Worm (Caenorhabditis elegans) whole organism, L2 larva: ENCODE data around the gene dnj-18.
"Not testable (repeated sequence)": the region's sequence is repeated elsewhere in the genome, so short reads cannot be mapped to it uniquely, and the experiment has no call there.

Experiments used
- C34F6.9 ChIP-seq: fragments of 150-350 bp; optimal IDR thresholded peaks from 2 replicates; lab custom pipeline; 2014; ENCODE audit warnings: missing biosample characterization, missing genetic modification characterization
- F13H6.1 ChIP-seq: sonication (generic microtip); optimal IDR thresholded peaks from 2 replicates; lab custom pipeline; 2016; ENCODE audit warnings: missing genetic modification characterization, missing compliant biosample characterization
- R02D3.7 ChIP-seq: fragments of 150-350 bp; optimal IDR thresholded peaks from 2 replicates; lab custom pipeline; 2014; ENCODE audit warnings: missing biosample characterization, missing genetic modification characterization
- Y55F3AM.14 ChIP-seq: fragments of 200-800 bp; sonication (Bioruptor generic); optimal IDR thresholded peaks from 2 replicates; lab custom pipeline; 2018; ENCODE audit warnings: mild to moderate bottlenecking, missing genetic modification characterization, missing compliant biosample characterization
- ZK546.5 ChIP-seq: sonication (generic microtip); optimal IDR thresholded peaks from 2 replicates; lab custom pipeline; 2017; ENCODE audit warnings: missing biosample characterization, missing genetic modification characterization
- aly-2 ChIP-seq: fragments of 150-350 bp; optimal IDR thresholded peaks from 2 replicates; lab custom pipeline; 2014; ENCODE audit warnings: missing biosample characterization, missing genetic modification characterization
- ama-1 ChIP-seq: fragments of 150-350 bp; optimal IDR thresholded peaks from 2 replicates; lab custom pipeline; 2018; ENCODE audit warnings: inconsistent platforms
- blmp-1 ChIP-seq: sonication (generic microtip); optimal IDR thresholded peaks from 2 replicates; lab custom pipeline; 2017; ENCODE audit warnings: missing genetic modification characterization, mild to moderate bottlenecking, missing compliant biosample characterization, antibody characterized with exemption, moderate library complexity; ENCODE audit not compliant: insufficient read depth
- ceh-16 ChIP-seq: fragments of 150-350 bp; optimal IDR thresholded peaks from 2 replicates; lab custom pipeline; 2014; ENCODE audit warnings: missing biosample characterization, missing genetic modification characterization
- ceh-82 ChIP-seq: fragments of 150-350 bp; optimal IDR thresholded peaks from 2 replicates; lab custom pipeline; 2014; ENCODE audit warnings: missing biosample characterization, missing genetic modification characterization
- crh-2 ChIP-seq: sonication (generic microtip); optimal IDR thresholded peaks from 2 replicates; lab custom pipeline; 2017; ENCODE audit warnings: missing biosample characterization, missing genetic modification characterization
- dmd-4 ChIP-seq: sonication (generic microtip); optimal IDR thresholded peaks from 2 replicates; lab custom pipeline; 2017; ENCODE audit warnings: missing biosample characterization, missing genetic modification characterization
- elt-1 ChIP-seq: fragments of 150-350 bp; optimal IDR thresholded peaks from 2 replicates; lab custom pipeline; 2014; ENCODE audit warnings: missing biosample characterization, missing genetic modification characterization
- elt-3 ChIP-seq: sonication (generic microtip); optimal IDR thresholded peaks from 2 replicates; lab custom pipeline; 2017; ENCODE audit warnings: missing biosample characterization, missing genetic modification characterization
- fos-1 ChIP-seq: fragments of 150-350 bp; optimal IDR thresholded peaks from 2 replicates; lab custom pipeline; 2014; ENCODE audit warnings: missing biosample characterization, missing genetic modification characterization
- lin-11 ChIP-seq: fragments of 150-350 bp; sonication (generic microtip); optimal IDR thresholded peaks from 2 replicates; lab custom pipeline; 2014; ENCODE audit warnings: missing biosample characterization, missing genetic modification characterization, inconsistent platforms, mixed read lengths
- lin-13 ChIP-seq: fragments of 150-350 bp; optimal IDR thresholded peaks from 2 replicates; lab custom pipeline; 2014; ENCODE audit warnings: missing biosample characterization, missing genetic modification reagents, missing genetic modification characterization
- lin-39 ChIP-seq: fragments of 150-350 bp; optimal IDR thresholded peaks from 2 replicates; lab custom pipeline; 2014; ENCODE audit warnings: missing biosample characterization, missing genetic modification reagents, missing genetic modification characterization
- lsy-2 ChIP-seq, 2 experiments: fragments of 150-350 bp in 1 of 2; sonication (generic microtip) in 1 of 2; optimal IDR thresholded peaks; 2 replicates each; lab custom pipeline; 2014 to 2017; ENCODE audit warnings: missing biosample characterization in 2 of 2, missing genetic modification characterization in 2 of 2
- mab-5 ChIP-seq: fragments of 150-350 bp; optimal IDR thresholded peaks from 2 replicates; lab custom pipeline; 2014; ENCODE audit warnings: missing biosample characterization, missing genetic modification characterization
- mdl-1 ChIP-seq, 2 experiments: fragments of 150-350 bp in 1 of 2; sonication (generic microtip) in 1 of 2; optimal IDR thresholded peaks; 2 replicates each; lab custom pipeline; 2017; ENCODE audit warnings: missing biosample characterization in 2 of 2, missing genetic modification characterization in 2 of 2
- nhr-10 ChIP-seq: sonication (generic microtip); optimal IDR thresholded peaks from 2 replicates; lab custom pipeline; 2017; ENCODE audit warnings: missing biosample characterization, missing genetic modification characterization
- nhr-11 ChIP-seq: fragments of 150-350 bp; optimal IDR thresholded peaks from 2 replicates; lab custom pipeline; 2014; ENCODE audit warnings: missing biosample characterization, missing genetic modification characterization
- nhr-12 ChIP-seq: fragments of 150-350 bp; optimal IDR thresholded peaks from 2 replicates; lab custom pipeline; 2014; ENCODE audit warnings: missing biosample characterization, missing genetic modification characterization
- nhr-129 ChIP-seq: fragments of 150-350 bp; optimal IDR thresholded peaks from 2 replicates; lab custom pipeline; 2014; ENCODE audit warnings: missing biosample characterization, missing genetic modification characterization
- nhr-21 ChIP-seq: fragments of 150-350 bp; optimal IDR thresholded peaks from 2 replicates; lab custom pipeline; 2014; ENCODE audit warnings: missing biosample characterization, missing genetic modification characterization
- nhr-23 ChIP-seq: fragments of 150-350 bp; optimal IDR thresholded peaks from 2 replicates; lab custom pipeline; 2014; ENCODE audit warnings: missing biosample characterization, missing genetic modification reagents, missing genetic modification characterization
- nhr-6 ChIP-seq: fragments of 150-350 bp; optimal IDR thresholded peaks from 2 replicates; lab custom pipeline; 2014; ENCODE audit warnings: missing biosample characterization, missing genetic modification characterization
- nhr-77 ChIP-seq: fragments of 150-350 bp; optimal IDR thresholded peaks from 2 replicates; lab custom pipeline; 2014; ENCODE audit warnings: missing biosample characterization, missing genetic modification characterization
- peb-1 ChIP-seq: fragments of 150-350 bp; optimal IDR thresholded peaks from 2 replicates; lab custom pipeline; 2014; ENCODE audit warnings: missing biosample characterization, missing genetic modification characterization
- skn-1 ChIP-seq: sonication (generic microtip); optimal IDR thresholded peaks from 2 replicates; lab custom pipeline; 2017; ENCODE audit warnings: missing biosample characterization, missing genetic modification characterization
- sma-3 ChIP-seq: sonication (generic microtip); optimal IDR thresholded peaks from 2 replicates; lab custom pipeline; 2016; ENCODE audit warnings: missing genetic modification reagents, missing genetic modification characterization, missing compliant biosample characterization
- sma-9 ChIP-seq, 2 experiments: fragments of 150-350 bp in 1 of 2; sonication (generic microtip) in 1 of 2; optimal IDR thresholded peaks; 2 replicates each; lab custom pipeline; 2014 to 2016; ENCODE audit warnings: missing genetic modification characterization in 2 of 2, mild to moderate bottlenecking in 1 of 2, missing biosample characterization in 1 of 2, missing compliant biosample characterization in 1 of 2, missing genetic modification reagents in 1 of 2, moderate library complexity in 1 of 2
- snpc-4 ChIP-seq: fragments of 150-350 bp; optimal IDR thresholded peaks from 2 replicates; lab custom pipeline; 2014; ENCODE audit warnings: missing biosample characterization, missing genetic modification characterization
- unc-39 ChIP-seq: fragments of 150-350 bp; optimal IDR thresholded peaks from 2 replicates; lab custom pipeline; 2014; ENCODE audit warnings: missing biosample characterization, missing genetic modification characterization
- unc-55 ChIP-seq: fragments of 150-350 bp; sonication (generic microtip); optimal IDR thresholded peaks from 3 replicates; lab custom pipeline; 2014; ENCODE audit warnings: missing biosample characterization, missing genetic modification reagents, missing genetic modification characterization
- unc-62 ChIP-seq: fragments of 150-350 bp; optimal IDR thresholded peaks from 2 replicates; lab custom pipeline; 2014; ENCODE audit warnings: missing biosample characterization, missing genetic modification reagents, missing genetic modification characterization
- zag-1 ChIP-seq: fragments of 150-350 bp; optimal IDR thresholded peaks from 2 replicates; lab custom pipeline; 2014; ENCODE audit warnings: missing biosample characterization, missing genetic modification characterization
- ztf-1 ChIP-seq: fragments of 200-800 bp; sonication (Bioruptor generic); conservative IDR thresholded peaks from 2 replicates; pipeline ENCODE4 v1.3.6; 2022; ENCODE audit warnings: missing genetic modification characterization, missing compliant biosample characterization
- ztf-11 ChIP-seq: sonication (generic microtip); optimal IDR thresholded peaks from 2 replicates; lab custom pipeline; 2017; ENCODE audit warnings: missing biosample characterization, missing genetic modification characterization
- ztf-4 ChIP-seq: fragments of 150-350 bp; optimal IDR thresholded peaks from 2 replicates; lab custom pipeline; 2014; ENCODE audit warnings: missing biosample characterization, missing genetic modification characterization

The dnj-18 gene

ce11 chrIII:4740820-4741219 lies 42.9 kb downstream of the dnj-18 start:
- TF ChIP-seq ZK546.5 (tag; lab: Kevin White, UChicago) (no peak), F13H6.1 (no peak), lin-13 (GFP tag; lab: Kevin White, UChicago) (no peak), lsy-2 (tag; optimal IDR thresholded peaks at IDR 0.05; lab: Kevin White, UChicago) (peak in 1 of 2 experiments; percentile 28), nhr-129 (tag; lab: Kevin White, UChicago) (peak; percentile 27), nhr-23 (no peak), ztf-4 (tag; lab: Kevin White, UChicago) (no peak), aly-2 (tag; lab: Kevin White, UChicago) (no peak), zag-1 (tag; lab: Kevin White, UChicago) (no peak), unc-39 (tag; lab: Kevin White, UChicago) (no peak), nhr-12 (tag; lab: Kevin White, UChicago) (no peak), ama-1 (lab: Kevin White, UChicago) (no peak), fos-1 (tag; lab: Kevin White, UChicago) (peak; percentile 78), peb-1 (tag; lab: Kevin White, UChicago) (no peak), crh-2 (peak; percentile 29), nhr-21 (tag; lab: Kevin White, UChicago) (no peak), unc-62 (GFP tag; lab: Kevin White, UChicago) (no peak), nhr-77 (tag; lab: Kevin White, UChicago) (no peak), C34F6.9 (tag; lab: Kevin White, UChicago) (no peak), elt-3 (no peak), lin-39 (tag; lab: Kevin White, UChicago) (no peak)
- TF ChIP-seq, all 48 proteins: peak for 4

- TF ChIP-seq nhr-23; dmd-4 (tag; lab: Kevin White, UChicago); fos-1 (tag; lab: Kevin White, UChicago): not testable (repeated sequence)
- TF ChIP-seq, all 48 proteins: peak for 0; not testable (repeated sequence) for 48
These were observed 44.7 kb downstream of the dnj-18 start, which contains the start of gene twk-6 for ce11 chrIII:4742620-4743019. Gene twk-6, plus strand, starts transcription at chrIII:4742920.

ce11 chrIII:4745934-4746333 lies 48.0 kb downstream of the dnj-18 start, which contains the start of gene F17C8.6:
Gene F17C8.6, minus strand, starts transcription at chrIII:4746034.
- TF ChIP-seq sma-9 (GFP tag; optimal IDR thresholded peaks at IDR 0.05; lab: Kevin White, UChicago) (no peak), sma-9 (tag; optimal IDR thresholded peaks at IDR 0.05; lab: Kevin White, UChicago) (no peak), aly-2 (tag; lab: Kevin White, UChicago) (no peak)

- TF ChIP-seq skn-1 (no peak), F13H6.1 (no peak), dmd-4 (tag; lab: Kevin White, UChicago) (no peak), peb-1 (tag; lab: Kevin White, UChicago) (no peak), snpc-4 (tag; lab: Kevin White, UChicago) (no peak), nhr-12 (tag; lab: Kevin White, UChicago) (no peak), ztf-1 (GFP tag; lab: Robert Waterston, UW) (no peak), lin-13 (GFP tag; lab: Kevin White, UChicago) (no peak), blmp-1 (tag; lab: Kevin White, UChicago) (no peak), sma-3 (GFP tag; lab: Kevin White, UChicago) (no peak), mab-5 (tag; lab: Kevin White, UChicago) (no peak), ceh-16 (tag; lab: Kevin White, UChicago) (no peak), nhr-23 (no peak), ama-1 (lab: Kevin White, UChicago) (no peak), nhr-10 (tag; lab: Kevin White, UChicago) (no peak), ceh-82 (tag; lab: Kevin White, UChicago) (no peak), R02D3.7 (tag; lab: Kevin White, UChicago) (no peak), ztf-4 (tag; lab: Kevin White, UChicago) (no peak), Y55F3AM.14 (GFP tag; lab: Kevin White, UChicago) (no peak)
These were observed 50.2 kb downstream of the dnj-18 start, which contains the start of gene col-89 for ce11 chrIII:4748109-4748508. Gene col-89, plus strand, starts transcription at chrIII:4748127.

ce11 chrIII:4748666-4749065 lies 50.7 kb downstream of the dnj-18 start:
- TF ChIP-seq aly-2 (tag; lab: Kevin White, UChicago) (no peak), unc-55 (GFP tag; lab: Kevin White, UChicago) (no peak), crh-2 (no peak), dmd-4 (tag; lab: Kevin White, UChicago) (no peak), ceh-82 (tag; lab: Kevin White, UChicago) (no peak), sma-9 (GFP tag; optimal IDR thresholded peaks at IDR 0.05; lab: Kevin White, UChicago) (no peak), sma-9 (tag; optimal IDR thresholded peaks at IDR 0.05; lab: Kevin White, UChicago) (no peak), snpc-4 (tag; lab: Kevin White, UChicago) (no peak), elt-1 (no peak), nhr-6 (no peak), lin-39 (tag; lab: Kevin White, UChicago) (no peak), nhr-23 (no peak), ztf-11 (no peak), mdl-1 (tag; optimal IDR thresholded peaks at IDR 0.05; lab: Kevin White, UChicago) (no peak), F13H6.1 (no peak), nhr-11 (no peak), lin-11 (no peak)
